Fruit fly (Drosophila melanogaster): ENCODE results near the gene CG8032.

Gene CG8032

DNA sequence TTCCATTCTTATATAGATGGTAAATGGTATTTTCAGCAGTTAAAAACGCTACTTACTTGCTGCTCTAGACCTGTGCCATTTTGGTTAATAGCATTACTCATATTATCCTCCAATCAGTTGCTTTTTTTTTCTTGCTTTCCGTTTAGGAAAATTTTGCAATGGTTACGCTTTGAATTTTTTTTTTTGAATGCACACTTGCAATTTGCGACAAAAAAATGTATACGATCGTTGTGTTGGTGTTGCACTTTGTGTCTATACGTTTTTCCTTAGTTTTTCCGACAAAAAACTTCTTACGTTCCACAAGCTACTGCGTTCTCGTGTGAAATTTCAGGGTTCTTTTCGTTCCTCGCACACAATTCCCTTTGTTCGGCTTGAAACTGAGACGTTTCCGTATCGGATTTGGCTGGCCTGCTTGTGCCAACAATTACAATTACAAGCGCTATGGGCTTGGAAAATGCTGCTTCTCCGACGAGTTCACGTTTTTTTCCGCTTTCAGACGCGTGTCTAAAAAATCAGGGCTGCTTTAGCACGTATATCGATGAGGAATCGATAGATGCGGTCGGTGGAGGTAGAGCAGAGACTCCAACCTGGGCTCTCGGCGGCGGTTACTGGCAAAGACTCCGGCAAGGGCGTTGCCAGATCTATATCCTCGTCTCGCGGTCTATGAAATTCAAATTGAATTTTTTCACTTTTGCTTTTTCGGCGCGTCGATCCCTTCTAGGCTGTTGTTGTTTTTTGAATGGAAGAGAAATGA, 3.8 kb upstream of the CG8032 start (continued):
- TF ChIP-seq CG9215 (GFP tag; IDR thresholded peaks at IDR 0.05) (no peak), Sox100B (GFP tag; optimal IDR thresholded peaks at IDR 0.05) (no peak), Asciz (GFP tag; optimal IDR thresholded peaks at IDR 0.05) (no peak), row (GFP tag; IDR thresholded peaks at IDR 0.05) (peak; percentile 55), CG1792 (GFP tag; optimal IDR thresholded peaks at IDR 0.05) (no peak), aop (GFP tag; IDR thresholded peaks at IDR 0.05) (peak; percentile 30; the same call in 1 of the 2 replicates), NK7.1 (GFP tag; optimal IDR thresholded peaks at IDR 0.05) (no peak), CG8478 (optimal IDR thresholded peaks at IDR 0.05) (no peak), E2f2 (GFP tag; IDR thresholded peaks at IDR 0.05) (peak; percentile 99), repo (GFP tag; optimal IDR thresholded peaks at IDR 0.05) (no peak), CG8765 (GFP tag; IDR thresholded peaks at IDR 0.05) (0 out of 2 replicates have a peak, but pooled peaks have one; percentile 18), Side (GFP tag; optimal IDR thresholded peaks at IDR 0.05) (peak; percentile 73), CG8089 (GFP tag; optimal IDR thresholded peaks at IDR 0.05) (no peak), ham (GFP tag; IDR thresholded peaks at IDR 0.05) (no peak), ro (GFP tag; IDR thresholded peaks at IDR 0.05) (no peak), CG42726 (GFP tag; IDR thresholded peaks at IDR 0.05; ENCODE audit: partially characterized antibody) (peak; percentile 95), sens-2 (GFP tag; IDR thresholded peaks at IDR 0.05) (no peak), CG15601 (tag; optimal IDR thresholded peaks at IDR 0.05) (peak; percentile 60), Antp (GFP tag; optimal IDR thresholded peaks at IDR 0.05) (peak; percentile 32), CG10654 (GFP tag; optimal IDR thresholded peaks at IDR 0.05) (peak; percentile 23), Hey (tag; optimal IDR thresholded peaks at IDR 0.05) (peak; percentile 69), CG10543 (GFP tag; optimal IDR thresholded peaks at IDR 0.05) (peak; percentile 68), corto (GFP tag; optimal IDR thresholded peaks at IDR 0.05) (no peak), CG17802 (tag; optimal IDR thresholded peaks at IDR 0.05) (no peak), tio (GFP tag; optimal IDR thresholded peaks at IDR 0.05) (no peak), CG12071 (GFP tag; optimal IDR thresholded peaks at IDR 0.05) (peak; percentile 37), CG6272 (GFP tag; IDR thresholded peaks at IDR 0.05) (no peak), Ada2b (GFP tag; IDR thresholded peaks at IDR 0.05) (0 out of 2 replicates have a peak, but pooled peaks have one; percentile 17), CG15696 (tag; optimal IDR thresholded peaks at IDR 0.05) (no peak), disco-r (GFP tag; optimal IDR thresholded peaks at IDR 0.05) (peak; percentile 14), CG6854 (GFP tag; optimal IDR thresholded peaks at IDR 0.05) (no peak), zfh2 (GFP tag; optimal IDR thresholded peaks at IDR 0.05) (peak; percentile 29), CG12391 (tag; optimal IDR thresholded peaks at IDR 0.05) (peak; percentile 46), bab2 (GFP tag; optimal IDR thresholded peaks at IDR 0.05) (no peak), fu2 (GFP tag; optimal IDR thresholded peaks at IDR 0.05) (peak; percentile 56), tin (GFP tag; optimal IDR thresholded peaks at IDR 0.05) (peak; percentile 37), bcd (GFP tag; optimal IDR thresholded peaks at IDR 0.05) (peak; percentile 45), Bgb (GFP tag; IDR thresholded peaks at IDR 0.05; ENCODE audit: partially characterized antibody) (peak; percentile 97), CG9727 (GFP tag; optimal IDR thresholded peaks at IDR 0.05) (peak; percentile 38), CG8388 (GFP tag; optimal IDR thresholded peaks at IDR 0.05) (no peak), Dll (GFP tag; IDR thresholded peaks at IDR 0.05; ENCODE audit: partially characterized antibody) (peak; percentile 81), CG32772 (GFP tag; IDR thresholded peaks at IDR 0.05) (peak; percentile 59), CG10565 (GFP tag; optimal IDR thresholded peaks at IDR 0.05) (no peak), crc (GFP tag; optimal IDR thresholded peaks at IDR 0.05) (no peak), maf-S (GFP tag; optimal IDR thresholded peaks at IDR 0.05) (peak; percentile 40), CG4424 (GFP tag; optimal IDR thresholded peaks at IDR 0.05) (peak; percentile 17), cad (GFP tag; optimal IDR thresholded peaks at IDR 0.05) (no peak), CG30403 (GFP tag; optimal IDR thresholded peaks at IDR 0.05) (peak; percentile 18), gcm2 (GFP tag; optimal IDR thresholded peaks at IDR 0.05) (no peak), Rx (GFP tag; IDR thresholded peaks at IDR 0.05) (no peak), CG18619 (GFP tag; optimal IDR thresholded peaks at IDR 0.05) (peak; percentile 21)
